Fruit fly (Drosophila melanogaster) Kc167 (cell line): Measurements from ENCODE around the gene S6k.

Source experiments
- Myc ChIP-seq: fragments of >200 bp; optimal IDR thresholded peaks from 2 replicates; lab custom pipeline; 2017; ENCODE audit warnings: missing external identifiers
- Sin3A ChIP-seq: fragments of >200 bp; optimal IDR thresholded peaks from 2 replicates; lab custom pipeline; 2018; ENCODE audit warnings: missing external identifiers
- h ChIP-seq: fragments of >200 bp; optimal IDR thresholded peaks from 3 replicates; lab custom pipeline; 2018; ENCODE audit warnings: missing external identifiers
- insv ChIP-seq: fragments of >200 bp; optimal IDR thresholded peaks from 3 replicates; lab custom pipeline; 2018; ENCODE audit warnings: missing external identifiers
- psq ChIP-seq: fragments of >200 bp; optimal IDR thresholded peaks from 2 replicates; lab custom pipeline; 2017; ENCODE audit warnings: missing external identifiers
- ttk ChIP-seq: sonication (Bioruptor generic); optimal IDR thresholded peaks from 2 replicates; lab custom pipeline; 2017; ENCODE audit warnings: missing external identifiers

The S6k gene

DNA sequence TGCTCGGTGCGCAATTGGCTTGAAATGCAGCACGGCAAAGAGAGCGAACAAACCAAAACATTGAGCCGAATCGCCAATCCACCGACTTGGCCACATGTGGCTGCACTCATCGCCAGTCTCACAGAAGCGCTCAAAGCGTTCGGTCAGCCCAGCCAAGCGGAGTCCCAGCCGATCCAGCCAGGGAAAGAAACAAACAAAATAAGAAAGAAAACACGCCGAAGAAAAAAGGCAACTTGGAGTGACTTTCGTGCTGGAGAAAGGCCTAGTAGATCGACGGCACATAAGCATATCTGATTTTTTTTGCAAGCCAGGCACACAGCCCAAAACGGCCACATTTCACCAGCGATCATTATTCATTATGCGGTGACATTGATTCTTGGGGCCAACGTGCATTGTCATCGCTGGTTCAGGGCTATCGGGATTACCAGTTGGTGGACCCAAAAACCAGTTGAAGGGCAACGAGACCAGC lies 8.6 kb downstream of the S6k start:
- TF ChIP-seq ttk (lab: Kevin White, UChicago) (no peak), insv (lab: Kevin White, UChicago) (no peak), Myc (lab: Kevin White, UChicago) (no peak), h (lab: Kevin White, UChicago) (no peak), Sin3A (lab: Kevin White, UChicago) (no peak), psq (lab: Kevin White, UChicago) (no peak)

DNA sequence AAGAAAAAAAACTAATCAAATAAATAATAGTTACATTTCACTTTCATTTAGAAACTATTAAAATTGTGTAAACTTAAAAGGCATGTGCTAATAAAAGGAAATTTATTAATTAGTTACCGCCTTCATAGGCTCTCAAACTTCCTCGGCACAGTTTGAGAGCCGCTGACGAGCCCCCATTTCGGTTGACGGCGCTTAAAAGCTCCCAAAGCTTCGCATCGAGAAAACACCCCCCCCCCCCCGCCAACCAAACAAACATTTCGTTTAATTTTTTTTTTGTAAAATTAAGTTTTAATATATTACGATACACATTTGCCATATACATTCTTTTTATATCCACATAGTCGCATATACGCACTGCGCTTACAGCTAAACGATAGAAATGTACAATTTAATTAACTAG lies 13.5 kb downstream of the S6k start:
- TF ChIP-seq insv (lab: Kevin White, UChicago) (no peak), ttk (lab: Kevin White, UChicago) (no peak), Myc (lab: Kevin White, UChicago) (no peak), h (lab: Kevin White, UChicago) (no peak), Sin3A (lab: Kevin White, UChicago) (no peak), psq (lab: Kevin White, UChicago) (no peak)

DNA sequence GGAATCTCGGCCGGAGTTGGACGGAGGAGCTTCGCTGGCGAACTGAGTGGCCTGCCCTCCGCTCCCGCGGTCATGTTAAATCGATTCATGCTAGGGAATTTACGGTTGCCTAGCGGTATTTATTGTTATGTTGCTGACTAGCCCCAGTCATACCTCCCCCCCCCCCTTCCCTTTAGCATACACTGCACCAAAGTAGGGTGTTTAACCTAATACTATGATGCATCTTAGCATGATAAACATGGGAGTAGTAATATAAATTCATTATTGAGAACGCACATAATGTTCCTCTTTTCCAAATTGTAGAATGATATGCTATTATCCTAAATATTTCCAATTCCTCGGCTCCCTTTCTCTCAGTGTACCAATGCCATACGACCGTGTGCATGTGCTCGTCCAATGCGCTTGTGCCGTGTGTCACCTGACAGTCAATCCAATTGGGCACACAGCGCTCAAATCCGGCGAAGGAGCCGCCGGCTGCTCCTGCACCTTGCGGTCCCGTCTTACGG lies 14.2 kb downstream of the S6k start, which contains the start of gene Tektin-C:
Tektin-C (minus strand) TSS at position 51 of the 506 bp plus-strand sequence.
- no peak for TF ChIP-seq ttk (lab: Kevin White, UChicago)
- no peak for TF ChIP-seq insv (lab: Kevin White, UChicago)
- no peak for TF ChIP-seq Myc (lab: Kevin White, UChicago)
- no peak for TF ChIP-seq h (lab: Kevin White, UChicago)

DNA sequence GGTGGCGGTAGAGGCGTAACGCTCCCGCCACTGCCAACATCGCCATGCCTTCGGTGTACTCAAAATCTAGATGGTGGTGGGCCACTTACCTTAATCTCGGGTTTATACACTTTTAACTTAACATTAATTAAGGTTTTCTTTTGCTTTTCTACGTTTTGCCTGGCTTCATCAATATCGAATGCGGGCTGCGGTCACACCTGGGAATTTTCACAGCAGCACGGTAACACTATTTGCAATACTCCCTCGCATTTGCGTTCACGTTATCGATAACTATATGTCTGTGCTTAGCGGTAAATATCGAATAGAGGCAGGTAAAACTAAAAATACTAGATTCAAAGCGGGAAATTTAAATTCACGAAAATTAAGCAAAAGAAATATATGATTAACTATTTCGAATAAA lies 16.8 kb downstream of the S6k start, which contains the start of gene Bre1:
Bre1 (minus strand) TSS at position 226 of the 400 bp plus-strand sequence.
- no peak for TF ChIP-seq psq (lab: Kevin White, UChicago)
- TF ChIP-seq Myc (lab: Kevin White, UChicago) = no peak
- TF ChIP-seq h (lab: Kevin White, UChicago) = no peak
- no peak for TF ChIP-seq Sin3A (lab: Kevin White, UChicago)
- no peak for TF ChIP-seq insv (lab: Kevin White, UChicago)
- TF ChIP-seq ttk (lab: Kevin White, UChicago) = no peak

DNA sequence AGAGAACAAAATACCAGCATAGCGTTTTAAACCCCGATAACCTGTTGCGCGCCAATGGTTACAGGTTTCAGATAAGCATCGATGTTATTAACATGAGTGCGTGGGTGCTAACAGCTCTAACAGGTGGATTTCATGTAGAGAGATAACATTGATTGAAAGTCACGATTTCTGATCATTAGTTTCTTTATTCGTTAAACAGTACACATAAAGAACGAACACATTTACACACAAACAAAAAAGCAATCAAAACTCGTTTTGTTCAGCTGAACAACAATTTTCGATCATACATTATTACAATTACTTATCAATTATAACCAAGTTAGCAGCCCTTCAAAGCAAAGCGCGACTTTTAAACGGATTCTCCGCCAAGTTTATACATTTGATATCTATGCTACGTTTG lies 21.1 kb downstream of the S6k start:
- TF ChIP-seq Myc (lab: Kevin White, UChicago) = no peak
- TF ChIP-seq ttk (lab: Kevin White, UChicago) = no peak
- TF ChIP-seq insv (lab: Kevin White, UChicago) = no peak
- no peak for TF ChIP-seq h (lab: Kevin White, UChicago)
- TF ChIP-seq psq (lab: Kevin White, UChicago) = no peak
- TF ChIP-seq Sin3A (lab: Kevin White, UChicago) = no peak

DNA sequence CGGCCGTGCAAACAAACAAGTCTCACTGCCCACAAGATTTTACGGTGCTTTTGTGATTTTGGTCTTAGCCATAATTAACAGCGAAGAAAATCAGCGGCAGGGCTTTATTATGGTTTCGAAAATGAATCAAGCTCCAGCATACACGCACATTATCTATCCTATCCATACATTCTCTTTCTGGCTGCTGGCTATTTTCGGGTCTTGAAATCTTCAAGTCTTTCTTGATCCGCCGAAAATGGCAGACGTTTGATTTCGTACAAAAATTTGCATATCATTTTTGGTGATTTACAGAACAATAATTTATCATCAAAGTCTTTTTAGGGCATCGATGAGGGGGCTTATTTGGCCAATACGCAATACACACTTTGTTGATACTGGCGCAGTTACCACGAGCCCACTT lies 21.9 kb downstream of the S6k start:
- no peak for TF ChIP-seq ttk (lab: Kevin White, UChicago)
- no peak for TF ChIP-seq psq (lab: Kevin White, UChicago)
- TF ChIP-seq Myc (lab: Kevin White, UChicago) = no peak
- TF ChIP-seq insv (lab: Kevin White, UChicago) = no peak
- no peak for TF ChIP-seq Sin3A (lab: Kevin White, UChicago)
- TF ChIP-seq h (lab: Kevin White, UChicago) = no peak

DNA sequence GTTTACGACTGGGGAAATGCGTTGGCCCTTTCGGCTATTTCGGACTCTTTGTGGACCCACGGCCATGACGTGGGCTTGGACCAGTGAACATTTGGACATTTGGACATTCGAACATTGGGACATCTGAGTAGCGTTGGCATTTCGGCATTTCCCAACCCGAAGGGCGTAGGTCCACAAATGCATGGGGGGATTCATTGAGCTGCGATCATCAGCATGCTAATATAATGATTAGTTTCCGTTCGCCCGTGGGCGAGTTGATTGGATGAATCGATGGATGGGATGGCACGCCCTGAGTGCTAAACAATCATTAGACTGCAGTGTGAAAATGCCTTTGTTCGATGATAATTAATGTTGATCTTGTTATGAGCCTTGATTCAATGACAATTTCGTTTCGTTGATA lies 23.3 kb downstream of the S6k start:
- no peak for TF ChIP-seq Myc (lab: Kevin White, UChicago)
- no peak for TF ChIP-seq psq (lab: Kevin White, UChicago)
- no peak for TF ChIP-seq h (lab: Kevin White, UChicago)
- TF ChIP-seq ttk (lab: Kevin White, UChicago) = no peak
- TF ChIP-seq Sin3A (lab: Kevin White, UChicago) = no peak
- TF ChIP-seq insv (lab: Kevin White, UChicago) = no peak

DNA sequence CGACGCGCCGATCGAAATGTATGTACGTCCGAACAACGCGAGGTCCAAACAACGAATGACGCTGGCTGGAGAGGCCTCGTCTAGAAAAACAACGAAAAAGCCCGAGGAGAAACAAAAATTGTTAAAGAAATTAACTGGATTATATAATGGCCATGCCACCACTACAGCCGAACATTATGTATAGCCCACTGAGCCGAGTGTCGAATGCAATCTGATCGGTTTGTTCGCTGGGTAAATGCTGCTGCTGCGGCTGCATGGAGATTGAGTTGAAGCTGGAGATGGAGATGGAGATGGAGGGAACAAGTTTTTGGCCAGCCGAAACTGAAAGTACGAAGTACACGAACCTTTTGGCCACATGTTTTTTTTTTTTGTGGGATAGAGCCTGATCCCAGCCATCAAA lies 24.1 kb downstream of the S6k start, which contains the start of gene Cralbp:
Cralbp (minus strand) TSS at position 115 of the 400 bp plus-strand sequence.
- TF ChIP-seq insv (lab: Kevin White, UChicago) (no peak), Sin3A (lab: Kevin White, UChicago) (no peak)

DNA sequence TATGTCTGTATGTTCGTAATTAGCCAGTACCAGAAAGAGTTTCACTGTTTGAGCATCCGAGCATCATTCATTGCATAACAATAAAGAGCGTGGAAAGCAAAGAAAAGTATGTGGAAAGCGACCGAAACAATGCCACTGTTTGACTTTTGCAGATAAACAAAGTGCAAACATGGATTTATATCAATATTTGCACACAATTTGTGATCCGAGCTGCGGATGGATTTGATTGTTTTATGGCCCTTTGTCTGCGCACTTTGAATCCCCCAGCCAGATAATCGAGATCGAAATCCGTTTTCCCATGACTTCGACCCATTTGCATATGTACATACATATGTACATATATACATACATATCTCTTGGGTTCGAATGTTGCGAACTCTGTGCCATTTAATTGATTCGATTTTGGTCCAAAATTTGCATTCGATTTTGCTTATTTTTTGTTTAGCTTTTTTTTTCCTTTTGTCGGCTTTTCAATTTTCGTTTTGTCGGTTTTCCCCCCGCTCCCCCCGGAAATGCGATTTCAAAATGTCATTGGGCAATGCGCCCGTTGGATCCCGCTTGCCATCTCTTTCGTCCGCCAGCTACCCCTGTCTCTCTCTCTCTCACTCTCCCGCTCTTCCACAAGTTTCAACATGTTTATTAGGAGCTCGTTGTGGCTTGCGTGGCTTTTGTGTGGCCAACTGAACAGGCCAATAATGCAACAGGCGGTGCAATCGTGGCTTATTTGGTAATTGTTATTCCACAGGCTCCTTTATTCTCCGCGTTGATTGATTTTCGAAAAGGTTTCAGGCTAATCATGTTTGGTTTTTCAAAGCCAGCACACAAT lies 25.3 kb downstream of the S6k start:
- TF ChIP-seq Myc (lab: Kevin White, UChicago) (no peak), psq (lab: Kevin White, UChicago) (no peak), ttk (lab: Kevin White, UChicago) (no peak), Sin3A (lab: Kevin White, UChicago) (no peak), insv (lab: Kevin White, UChicago) (no peak), h (lab: Kevin White, UChicago) (no peak)

DNA sequence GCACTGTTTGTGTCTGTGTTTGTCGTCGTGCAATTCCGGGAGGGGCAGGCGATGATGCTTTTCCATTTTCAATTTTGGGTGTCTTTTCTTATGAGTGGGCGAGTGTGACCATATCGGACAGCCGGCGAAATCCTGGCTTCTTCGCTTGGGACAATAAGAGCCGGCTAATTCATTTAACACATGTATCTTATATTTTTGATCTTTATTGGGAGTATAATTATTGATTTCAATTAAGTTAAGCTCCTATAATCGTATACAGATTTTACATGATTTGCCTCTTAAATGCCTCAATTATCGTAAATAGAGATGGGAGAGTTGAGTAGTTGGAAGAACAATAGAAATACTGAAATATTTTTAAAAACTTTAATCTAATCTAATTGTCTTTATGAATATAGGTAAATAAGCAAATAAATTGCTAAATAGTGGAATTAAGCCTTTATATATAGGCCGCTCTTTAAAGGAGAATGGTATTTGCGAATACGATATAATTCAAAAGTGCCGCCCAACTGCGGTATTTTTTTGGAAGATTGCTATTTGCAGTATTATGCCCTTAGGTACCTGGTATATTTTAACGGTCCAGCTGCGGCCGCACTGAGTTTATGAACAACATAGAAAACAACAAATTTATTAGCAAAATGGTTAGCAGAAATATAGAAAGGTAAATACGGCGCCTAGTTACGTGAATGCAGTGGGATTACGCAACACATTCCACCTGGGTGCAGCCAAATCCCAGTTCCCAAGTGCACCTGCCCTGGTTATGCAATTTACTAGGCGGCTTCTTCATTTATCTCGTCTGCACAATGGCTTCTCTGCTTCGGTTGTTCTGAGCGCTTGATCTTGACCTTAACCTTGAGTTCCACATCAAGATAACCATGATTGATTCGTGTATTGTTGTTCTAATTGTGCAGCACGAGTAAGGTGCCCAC lies 31.0 kb downstream of the S6k start, which contains the start of the genes Myt1, PGRP-LD and Pmi:
Myt1 (minus strand) TSS at position 116 of the 926 bp plus-strand sequence.
PGRP-LD (plus strand) TSS at position 576 of the 926 bp plus-strand sequence.
Pmi (plus strand) TSS at position 576 of the 926 bp plus-strand sequence.
- TF ChIP-seq Sin3A (lab: Kevin White, UChicago) (no peak), Myc (lab: Kevin White, UChicago) (no peak), insv (lab: Kevin White, UChicago) (no peak), h (lab: Kevin White, UChicago) (no peak), psq (lab: Kevin White, UChicago) (no peak), ttk (lab: Kevin White, UChicago) (no peak)
